Fruit fly (Drosophila melanogaster) whole organism, prepupa: ENCODE measurements around the gene CG44005.

Source experiments
- Blimp-1 ChIP-seq: fragments of 200-800 bp; sonication (Bioruptor generic); optimal IDR thresholded peaks from 3 replicates; lab custom pipeline; 2017; ENCODE audit warnings: missing biosample characterization, missing genetic modification characterization, mild to moderate bottlenecking, moderate library complexity, missing genetic modification reagents
- CG10631 ChIP-seq: fragments of 200-800 bp; sonication (Bioruptor generic); optimal IDR thresholded peaks from 2 replicates; lab custom pipeline; 2016; ENCODE audit warnings: missing biosample characterization, missing genetic modification characterization
- CG10669 ChIP-seq: fragments of 200-800 bp; sonication (Bioruptor generic); optimal IDR thresholded peaks from 3 replicates; lab custom pipeline; 2018; ENCODE audit warnings: missing biosample characterization, mild to moderate bottlenecking, missing genetic modification characterization, moderate library complexity
- CG11294 ChIP-seq: fragments of 200-800 bp; sonication (Bioruptor generic); IDR thresholded peaks from 2 replicates; pipeline ENCODE4 v1.3.6; 2022; ENCODE audit warnings: missing biosample characterization, missing genetic modification characterization
- CG11762 ChIP-seq: fragments of 200-800 bp; sonication (Bioruptor generic); optimal IDR thresholded peaks from 3 replicates; lab custom pipeline; 2016; ENCODE audit warnings: missing biosample characterization, missing genetic modification characterization; ENCODE audit not compliant: insufficient read depth
- CG11902 ChIP-seq: fragments of 200-800 bp; sonication (Bioruptor generic); optimal IDR thresholded peaks from 3 replicates; lab custom pipeline; 2016; ENCODE audit warnings: missing biosample characterization, missing genetic modification characterization
- CG15336 ChIP-seq: fragments of 200-800 bp; sonication (Bioruptor generic); IDR thresholded peaks from 2 replicates; pipeline ENCODE4 v1.3.6; 2022; ENCODE audit warnings: missing biosample characterization, missing genetic modification characterization
- CG1621 ChIP-seq: fragments of 200-800 bp; sonication (Bioruptor generic); optimal IDR thresholded peaks from 3 replicates; lab custom pipeline; 2018; ENCODE audit warnings: missing biosample characterization, mild to moderate bottlenecking, missing genetic modification characterization
- CG16779 ChIP-seq: fragments of 200-800 bp; sonication (Bioruptor generic); optimal IDR thresholded peaks from 3 replicates; lab custom pipeline; 2017; ENCODE audit warnings: missing biosample characterization, mild to moderate bottlenecking, missing genetic modification characterization
- CG3032 ChIP-seq: fragments of 200-800 bp; optimal IDR thresholded peaks from 2 replicates; lab custom pipeline; 2019; ENCODE audit warnings: missing biosample characterization, mild to moderate bottlenecking, missing genetic modification characterization, moderate library complexity
- CG31627 ChIP-seq: fragments of 200-800 bp; sonication (Bioruptor generic); optimal IDR thresholded peaks from 3 replicates; lab custom pipeline; 2016; ENCODE audit warnings: missing biosample characterization, missing genetic modification characterization
- CG32006 ChIP-seq: fragments of 200-800 bp; sonication (Bioruptor generic); optimal IDR thresholded peaks from 3 replicates; lab custom pipeline; 2017; ENCODE audit warnings: missing biosample characterization, mild to moderate bottlenecking, missing genetic modification characterization
- CG3919 ChIP-seq: fragments of 200-800 bp; sonication (Bioruptor generic); optimal IDR thresholded peaks from 3 replicates; lab custom pipeline; 2016; ENCODE audit warnings: missing biosample characterization, missing genetic modification characterization
- CG4318 ChIP-seq: fragments of 200-800 bp; sonication (Bioruptor generic); optimal IDR thresholded peaks from 3 replicates; lab custom pipeline; 2017; ENCODE audit warnings: missing biosample characterization, mild to moderate bottlenecking, missing genetic modification characterization
- CG6792 ChIP-seq: fragments of 200-800 bp; sonication (Bioruptor generic); optimal IDR thresholded peaks from 3 replicates; lab custom pipeline; 2016; ENCODE audit warnings: missing biosample characterization, missing genetic modification characterization
- CG6808 ChIP-seq: fragments of 200-800 bp; sonication (Bioruptor generic); optimal IDR thresholded peaks from 3 replicates; lab custom pipeline; 2017; ENCODE audit warnings: missing biosample characterization, missing genetic modification characterization, mild to moderate bottlenecking, moderate library complexity, missing genetic modification reagents
- CG6854 ChIP-seq: fragments of 200-800 bp; sonication (Bioruptor generic); optimal IDR thresholded peaks from 2 replicates; lab custom pipeline; 2017; ENCODE audit warnings: missing biosample characterization, mild to moderate bottlenecking, missing genetic modification characterization
- CG7368 ChIP-seq: fragments of 200-800 bp; sonication (Bioruptor generic); optimal IDR thresholded peaks from 3 replicates; lab custom pipeline; 2016; ENCODE audit warnings: missing biosample characterization, missing genetic modification characterization
- CG8119 ChIP-seq: fragments of 200-800 bp; sonication (Bioruptor generic); IDR thresholded peaks from 3 replicates; pipeline ENCODE4 v1.3.6; 2022; ENCODE audit warnings: missing biosample characterization, missing genetic modification characterization
- CG8632 ChIP-seq: fragments of 200-800 bp; sonication (Bioruptor generic); optimal IDR thresholded peaks from 3 replicates; lab custom pipeline; 2016; ENCODE audit warnings: missing biosample characterization, missing genetic modification characterization
- CG9139 ChIP-seq: fragments of 200-800 bp; sonication (Bioruptor generic); optimal IDR thresholded peaks from 3 replicates; lab custom pipeline; 2017; ENCODE audit warnings: missing biosample characterization, mild to moderate bottlenecking, missing genetic modification characterization
- Eip75B ChIP-seq: fragments of 200-800 bp; sonication (Bioruptor generic); optimal IDR thresholded peaks from 3 replicates; lab custom pipeline; 2016; ENCODE audit warnings: missing biosample characterization, missing genetic modification characterization
- Eip78C ChIP-seq: fragments of 200-800 bp; sonication (Bioruptor generic); peaks from one replicate; lab custom pipeline; 2016; ENCODE audit warnings: missing biosample characterization, missing genetic modification characterization
- Ets21C ChIP-seq: fragments of 200-800 bp; sonication (Bioruptor generic); optimal IDR thresholded peaks from 3 replicates; lab custom pipeline; 2016; ENCODE audit warnings: missing biosample characterization, missing genetic modification characterization
- Gug ChIP-seq: fragments of 200-800 bp; sonication (Bioruptor generic); IDR thresholded peaks from 2 replicates; pipeline ENCODE4 v1.3.6; 2022; ENCODE audit warnings: missing biosample characterization, missing genetic modification characterization
- Hr39 ChIP-seq: fragments of 200-800 bp; sonication (Bioruptor generic); optimal IDR thresholded peaks from 2 replicates; lab custom pipeline; 2016; ENCODE audit warnings: missing biosample characterization, missing genetic modification characterization
- Hr4 ChIP-seq: fragments of 200-800 bp; sonication (Bioruptor generic); optimal IDR thresholded peaks from 3 replicates; lab custom pipeline; 2016; ENCODE audit warnings: missing biosample characterization, missing genetic modification characterization
- Lpt ChIP-seq: fragments of 200-800 bp; sonication (Bioruptor generic); optimal IDR thresholded peaks from 3 replicates; lab custom pipeline; 2016; ENCODE audit warnings: missing biosample characterization, missing genetic modification characterization
- Met ChIP-seq: fragments of 200-800 bp; sonication (Bioruptor generic); optimal IDR thresholded peaks from 3 replicates; lab custom pipeline; 2016; ENCODE audit warnings: missing biosample characterization, missing genetic modification characterization
- OdsH ChIP-seq: fragments of 200-800 bp; sonication (Bioruptor generic); optimal IDR thresholded peaks from 3 replicates; lab custom pipeline; 2016; ENCODE audit warnings: missing biosample characterization, missing genetic modification characterization
- achi ChIP-seq: fragments of 200-800 bp; sonication (Bioruptor generic); optimal IDR thresholded peaks from 3 replicates; lab custom pipeline; 2016; ENCODE audit warnings: missing biosample characterization, missing genetic modification characterization
- acj6 ChIP-seq: fragments of 200-800 bp; sonication (Bioruptor generic); optimal IDR thresholded peaks from 3 replicates; lab custom pipeline; 2016; ENCODE audit warnings: missing biosample characterization, missing genetic modification characterization
- cyc ChIP-seq: fragments of 200-800 bp; sonication (Bioruptor generic); optimal IDR thresholded peaks from 3 replicates; lab custom pipeline; 2016; ENCODE audit warnings: missing biosample characterization, missing genetic modification characterization
- dsx ChIP-seq: fragments of 200-800 bp; optimal IDR thresholded peaks from 3 replicates; lab custom pipeline; 2019; ENCODE audit warnings: missing biosample characterization, mild to moderate bottlenecking, missing genetic modification characterization, moderate library complexity; ENCODE audit not compliant: poor library complexity, severe bottlenecking
- eg ChIP-seq: fragments of 200-800 bp; sonication (Bioruptor generic); IDR thresholded peaks from 3 replicates; pipeline ENCODE4 v1.3.6; 2022; ENCODE audit warnings: missing biosample characterization, missing genetic modification characterization
- esn ChIP-seq: fragments of 200-800 bp; sonication (Bioruptor generic); optimal IDR thresholded peaks from 2 replicates; lab custom pipeline; 2016; ENCODE audit warnings: missing biosample characterization, mild to moderate bottlenecking, missing genetic modification characterization, moderate library complexity
- fd59A ChIP-seq: fragments of 200-800 bp; sonication (Bioruptor generic); optimal IDR thresholded peaks from 2 replicates; lab custom pipeline; 2017; ENCODE audit warnings: missing biosample characterization, mild to moderate bottlenecking, missing genetic modification characterization, missing genetic modification reagents
- fd85E ChIP-seq: fragments of 200-800 bp; sonication (Bioruptor generic); optimal IDR thresholded peaks from 3 replicates; lab custom pipeline; 2016; ENCODE audit warnings: missing biosample characterization, missing genetic modification characterization
- fkh ChIP-seq: fragments of 200-800 bp; sonication (Bioruptor generic); optimal IDR thresholded peaks from 3 replicates; lab custom pipeline; 2017; ENCODE audit warnings: missing biosample characterization, mild to moderate bottlenecking, missing genetic modification characterization, moderate library complexity
- lz ChIP-seq: fragments of 200-800 bp; sonication (Bioruptor generic); optimal IDR thresholded peaks from 3 replicates; lab custom pipeline; 2016; ENCODE audit warnings: missing biosample characterization, missing genetic modification characterization
- net ChIP-seq: fragments of 200-800 bp; sonication (Bioruptor generic); optimal IDR thresholded peaks from 3 replicates; lab custom pipeline; 2016; ENCODE audit warnings: missing biosample characterization, missing genetic modification characterization
- pdm3 ChIP-seq: fragments of 200-800 bp; sonication (Bioruptor generic); optimal IDR thresholded peaks from 3 replicates; lab custom pipeline; 2016; ENCODE audit warnings: missing biosample characterization, missing genetic modification characterization
- salr ChIP-seq, 2 experiments: fragments of 200-800 bp; sonication (Bioruptor generic); optimal IDR thresholded peaks; 3 replicates each; lab custom pipeline; 2016 to 2018; ENCODE audit warnings: missing biosample characterization in 2 of 2, missing genetic modification characterization in 2 of 2, mild to moderate bottlenecking in 1 of 2
- spab ChIP-seq: fragments of 200-800 bp; sonication (Bioruptor generic); optimal IDR thresholded peaks from 2 replicates; lab custom pipeline; 2017; ENCODE audit warnings: missing biosample characterization, mild to moderate bottlenecking, missing genetic modification characterization, missing genetic modification reagents
- svp ChIP-seq: fragments of 200-800 bp; sonication (Bioruptor generic); peaks from one replicate; lab custom pipeline; 2016; ENCODE audit warnings: missing biosample characterization, missing genetic modification characterization
- vri ChIP-seq: fragments of 200-800 bp; sonication (Bioruptor generic); optimal IDR thresholded peaks from 3 replicates; lab custom pipeline; 2016; ENCODE audit warnings: missing biosample characterization, mild to moderate bottlenecking, missing genetic modification characterization

CG44005 gene

DNA sequence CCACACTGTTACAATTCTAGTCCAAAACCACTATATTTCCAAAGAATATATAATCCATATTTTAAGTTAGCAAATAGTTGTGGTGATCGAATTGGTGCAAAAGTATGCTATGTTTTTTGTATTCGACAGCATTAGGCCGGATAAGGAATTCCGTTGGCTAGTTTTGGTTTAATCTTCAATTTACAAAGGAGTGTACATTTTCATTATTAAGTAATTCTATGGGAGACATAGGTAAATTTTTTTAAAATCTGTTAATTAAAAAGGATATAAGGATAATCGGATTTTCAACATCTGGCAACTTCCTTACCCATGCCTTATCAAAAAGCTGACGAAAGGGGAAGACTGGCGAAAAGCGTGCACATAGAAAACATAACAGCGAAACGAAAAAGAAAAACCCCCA is 6.7 kb upstream of the CG44005 start (continued):
- TF ChIP-seq CG10669 (GFP tag; lab: Kevin White, UChicago) (peak; percentile 77), salr (GFP tag; optimal IDR thresholded peaks at IDR 0.05; lab: Kevin White, UChicago) (peak; percentile 57 to 74), dsx (peak; percentile 23), OdsH (GFP tag; lab: Kevin White, UChicago) (peak; percentile 20), esn (GFP tag; lab: Kevin White, UChicago) (no peak), CG31627 (GFP tag; lab: Kevin White, UChicago) (peak; percentile 12), net (peak; percentile 23), Hr39 (peak; percentile 16), Blimp-1 (GFP tag; lab: Kevin White, UChicago) (no peak), eg (GFP tag; lab: Robert Waterston, UW) (peak; percentile 62; the same call in 2 of the 3 replicates), CG10631 (GFP tag; lab: Kevin White, UChicago) (peak; percentile 76), Ets21C (no peak), CG32006 (GFP tag; lab: Kevin White, UChicago) (peak; percentile 74), Met (GFP tag; lab: Kevin White, UChicago) (peak; percentile 46), achi (GFP tag; lab: Kevin White, UChicago) (peak; percentile 66)

DNA sequence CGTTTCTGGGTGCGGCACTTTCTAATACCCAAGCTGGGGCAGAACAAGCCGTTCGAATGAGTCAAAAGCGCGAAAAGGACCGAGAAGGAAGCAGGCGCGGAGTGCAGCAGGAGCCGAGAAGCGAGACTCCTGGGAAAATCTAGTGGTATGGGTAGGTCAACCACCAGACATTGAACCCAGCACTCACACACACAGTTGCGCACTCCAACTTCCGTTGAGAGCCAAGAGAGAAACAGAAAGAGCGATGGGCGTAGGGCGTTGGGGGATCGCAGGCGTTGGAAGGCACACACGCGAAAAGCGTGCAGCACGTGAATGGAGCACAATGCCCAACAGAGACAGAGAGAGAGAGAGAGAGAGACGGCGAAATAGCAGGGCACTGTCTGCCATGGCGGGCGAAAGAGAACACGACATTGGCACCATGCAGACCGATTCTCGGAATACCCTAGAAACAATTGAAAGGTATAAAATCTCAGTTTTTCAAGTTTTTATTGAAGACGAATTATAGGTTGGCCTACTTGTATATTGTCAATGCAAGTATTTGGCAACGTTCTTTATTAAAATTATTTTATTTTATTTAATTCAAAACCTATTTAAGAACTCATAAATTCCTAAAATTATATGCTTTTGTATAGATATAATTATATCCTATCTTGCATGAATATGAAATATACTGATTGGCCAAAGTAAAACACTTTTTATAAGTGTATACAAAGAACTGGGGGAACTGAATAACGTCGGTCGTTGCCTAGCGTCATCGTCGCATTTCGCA is 5.9 kb upstream of the CG44005 start:
- TF ChIP-seq achi (GFP tag; lab: Kevin White, UChicago) (peak; percentile 95), CG6854 (GFP tag; lab: Kevin White, UChicago) (peak; percentile 26), CG8119 (peak; percentile 97), CG32006 (GFP tag; lab: Kevin White, UChicago) (peak; percentile 98), CG9139 (GFP tag; lab: Kevin White, UChicago) (peak; percentile 96), Hr4 (peak; percentile 79), pdm3 (GFP tag; lab: Kevin White, UChicago) (peak; percentile 81), CG11762 (peak; percentile 91), CG10669 (GFP tag; lab: Kevin White, UChicago) (peak; percentile 95), lz (GFP tag; lab: Kevin White, UChicago) (peak; percentile 63), svp (GFP tag; lab: Kevin White, UChicago) (peak; percentile 82), CG4318 (GFP tag; lab: Kevin White, UChicago) (peak; percentile 96), vri (GFP tag; lab: Kevin White, UChicago) (no peak), spab (GFP tag; lab: Kevin White, UChicago) (peak; percentile 97), CG3919 (GFP tag; lab: Kevin White, UChicago) (peak; percentile 91), OdsH (GFP tag; lab: Kevin White, UChicago) (peak; percentile 93), CG3032 (peak; percentile 98), Gug (GFP tag; lab: Robert Waterston, UW) (peak; percentile 94), Ets21C (no peak), Met (GFP tag; lab: Kevin White, UChicago) (peak; percentile 46), CG10631 (GFP tag; lab: Kevin White, UChicago) (peak; percentile 97), esn (GFP tag; lab: Kevin White, UChicago) (peak; percentile 67), CG16779 (peak; percentile 96), fd85E (GFP tag; lab: Kevin White, UChicago) (peak; percentile 18), CG6792 (GFP tag; lab: Kevin White, UChicago) (peak; percentile 84), dsx (peak; percentile 96), fkh (GFP tag; lab: Kevin White, UChicago) (no peak), Eip75B (GFP tag; lab: Kevin White, UChicago) (peak; percentile 72), CG8632 (GFP tag; lab: Kevin White, UChicago) (peak; percentile 92), Eip78C (GFP tag; lab: Kevin White, UChicago) (peak; percentile 96), CG7368 (GFP tag; lab: Kevin White, UChicago) (peak; percentile 80), salr (GFP tag; optimal IDR thresholded peaks at IDR 0.05; lab: Kevin White, UChicago) (peak; percentile 87 to 97), net (peak; percentile 89), CG15336 (GFP tag; lab: Robert Waterston, UW) (peak; percentile 97), fd59A (peak; percentile 94), acj6 (GFP tag; lab: Kevin White, UChicago) (peak; percentile 92), CG6808 (peak; percentile 96), Blimp-1 (GFP tag; lab: Kevin White, UChicago) (peak; percentile 57), CG11294 (GFP tag; lab: Robert Waterston, UW) (peak; percentile 86; the same call in 1 of the 2 replicates), CG11902 (GFP tag; lab: Kevin White, UChicago) (peak; percentile 83), CG1621 (tag; lab: Kevin White, UChicago) (peak; percentile 85), Lpt (GFP tag; lab: Kevin White, UChicago) (peak; percentile 89), cyc (peak; percentile 56)
